Worm (Caenorhabditis elegans): ENCODE measurements around the gene nhr-179.

DNA sequence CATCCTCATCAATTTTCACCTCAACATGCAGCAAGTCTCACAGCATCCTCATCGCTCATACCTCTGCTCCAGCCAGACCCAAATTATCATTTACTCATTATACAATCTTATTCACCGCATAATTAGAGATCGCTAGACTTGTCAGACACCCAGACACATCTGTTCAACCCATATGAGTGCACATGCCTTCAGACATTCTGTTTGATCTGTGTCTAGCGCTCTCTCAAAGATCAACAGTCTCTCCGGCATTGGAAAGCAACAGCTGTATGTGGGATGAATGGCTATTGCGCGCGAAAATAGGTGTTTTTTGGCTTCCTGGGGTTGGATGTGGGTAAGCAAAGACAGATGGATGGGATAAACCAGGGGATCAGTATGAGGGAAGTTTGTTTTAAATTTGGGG lies 46.1 kb downstream of the nhr-179 start:
- TF ChIP-seq Y56A3A.18 (GFP tag; IDR thresholded peaks at IDR 0.05), result no peak
- TF ChIP-seq snpc-1.1 (tag; optimal IDR thresholded peaks at IDR 0.05; ENCODE audit: insufficient read depth), result no peak
- TF ChIP-seq dox-1 (GFP tag; IDR thresholded peaks at IDR 0.05), result no peak
- TF ChIP-seq ets-4 (GFP tag; optimal IDR thresholded peaks at IDR 0.05), result no peak
- no peak for TF ChIP-seq Y67H2A.10 (GFP tag; conservative IDR thresholded peaks at IDR 0.05)
- no peak for TF ChIP-seq xnd-1 (tag; optimal IDR thresholded peaks at IDR 0.05)

Data from whole organism, young adult.